Fruit fly (Drosophila melanogaster) whole organism, embryonic: Measurements from ENCODE around the gene Nepl13.

Experiments used
- Adf1 ChIP-seq: fragments of 200-800 bp; sonication (Bioruptor generic); IDR thresholded peaks from 2 replicates; pipeline ENCODE4 v1.3.6; 2022; ENCODE audit warnings: missing biosample characterization, missing genetic modification characterization
- Atf3 ChIP-seq: fragments of 200-800 bp; sonication (Bioruptor generic); optimal IDR thresholded peaks from 3 replicates; lab custom pipeline; 2016; ENCODE audit warnings: missing biosample characterization, missing genetic modification characterization
- CG1024 ChIP-seq: fragments of 200-800 bp; sonication (Bioruptor generic); IDR thresholded peaks from 2 replicates; pipeline ENCODE4 v1.3.6; 2022; ENCODE audit warnings: missing biosample characterization, missing genetic modification characterization
- CG10274 ChIP-seq: fragments of 200-800 bp; sonication (Bioruptor generic); optimal IDR thresholded peaks from 3 replicates; lab custom pipeline; 2017; ENCODE audit warnings: missing biosample characterization, mild to moderate bottlenecking, missing genetic modification characterization
- CG11093 ChIP-seq: fragments of 200-800 bp; sonication (Bioruptor generic); IDR thresholded peaks from 3 replicates; pipeline ENCODE4 v1.3.6; 2022; ENCODE audit warnings: missing biosample characterization, missing genetic modification characterization
- CG11695 ChIP-seq: fragments of 200-800 bp; sonication (Bioruptor generic); IDR thresholded peaks from 3 replicates; pipeline ENCODE4 v1.3.6; 2022; ENCODE audit warnings: missing biosample characterization, missing genetic modification characterization
- CG11723 ChIP-seq: fragments of 200-800 bp; sonication (Bioruptor generic); optimal IDR thresholded peaks from 2 replicates; lab custom pipeline; 2017; ENCODE audit warnings: missing biosample characterization, mild to moderate bottlenecking, missing genetic modification characterization
- CG17568 ChIP-seq: fragments of 200-800 bp; sonication (Bioruptor generic); optimal IDR thresholded peaks from 2 replicates; lab custom pipeline; 2018; ENCODE audit warnings: missing biosample characterization, mild to moderate bottlenecking, missing genetic modification characterization, moderate library complexity
- CG1792 ChIP-seq: fragments of 200-800 bp; sonication (Bioruptor generic); optimal IDR thresholded peaks from 2 replicates; lab custom pipeline; 2016; ENCODE audit warnings: missing biosample characterization, missing genetic modification characterization
- CG31388 ChIP-seq: fragments of 200-800 bp; sonication (Bioruptor generic); optimal IDR thresholded peaks from 2 replicates; lab custom pipeline; 2016; ENCODE audit warnings: missing biosample characterization, missing genetic modification characterization
- CG42726 ChIP-seq: fragments of 200-800 bp; sonication (Bioruptor generic); IDR thresholded peaks from 2 replicates; pipeline ENCODE4 v1.3.6; 2022; ENCODE audit warnings: missing biosample characterization, missing genetic modification characterization; ENCODE audit not compliant: partially characterized antibody
- CG4360 ChIP-seq: fragments of 200-800 bp; sonication (Bioruptor generic); IDR thresholded peaks from 2 replicates; pipeline ENCODE4 v1.3.6; 2022; ENCODE audit warnings: missing biosample characterization, missing genetic modification characterization
- CG6254 ChIP-seq: fragments of 200-800 bp; sonication (Bioruptor generic); optimal IDR thresholded peaks from 3 replicates; lab custom pipeline; 2017; ENCODE audit warnings: mild to moderate bottlenecking, missing biosample characterization, missing genetic modification reagents, missing genetic modification characterization
- CG8924 ChIP-seq: fragments of 200-800 bp; optimal IDR thresholded peaks from 3 replicates; lab custom pipeline; 2019; ENCODE audit warnings: missing biosample characterization, mild to moderate bottlenecking, missing genetic modification characterization, moderate library complexity
- CG8944 ChIP-seq: fragments of 200-800 bp; sonication (Bioruptor generic); optimal IDR thresholded peaks from 3 replicates; lab custom pipeline; 2016; ENCODE audit warnings: missing biosample characterization, missing genetic modification characterization
- CHES-1-like ChIP-seq: fragments of 200-800 bp; sonication (Bioruptor generic); optimal IDR thresholded peaks from 2 replicates; lab custom pipeline; 2016; ENCODE audit warnings: missing biosample characterization, missing genetic modification characterization
- CoRest ChIP-seq: fragments of 200-800 bp; sonication (Bioruptor generic); optimal IDR thresholded peaks from 3 replicates; lab custom pipeline; 2018; ENCODE audit warnings: missing biosample characterization, mild to moderate bottlenecking, missing genetic modification characterization, moderate library complexity
- Dip2 ChIP-seq: fragments of 200-800 bp; sonication (Bioruptor generic); IDR thresholded peaks from 2 replicates; pipeline ENCODE4 v1.3.6; 2022; ENCODE audit warnings: missing biosample characterization, missing genetic modification characterization
- Dll ChIP-seq: fragments of 200-800 bp; sonication (Bioruptor generic); IDR thresholded peaks from 4 replicates; pipeline ENCODE4 v1.3.6; 2022; ENCODE audit warnings: missing biosample characterization, missing genetic modification characterization; ENCODE audit not compliant: partially characterized antibody
- Dp ChIP-seq: fragments of 200-800 bp; sonication (Bioruptor generic); optimal IDR thresholded peaks from 2 replicates; lab custom pipeline; 2018; ENCODE audit warnings: missing biosample characterization, mild to moderate bottlenecking, missing genetic modification characterization, moderate library complexity
- GATAe ChIP-seq: fragments of 200-800 bp; sonication (Bioruptor generic); conservative IDR thresholded peaks from 2 replicates; pipeline ENCODE4 v1.3.6; 2022; ENCODE audit warnings: missing biosample characterization, missing genetic modification characterization
- HLH4C ChIP-seq: fragments of 200-800 bp; sonication (Bioruptor generic); IDR thresholded peaks from 3 replicates; pipeline ENCODE4 v1.3.6; 2022; ENCODE audit warnings: missing biosample characterization, missing genetic modification characterization; ENCODE audit not compliant: partially characterized antibody
- Hmx ChIP-seq: fragments of 200-800 bp; sonication (Bioruptor generic); optimal IDR thresholded peaks from 2 replicates; lab custom pipeline; 2016; ENCODE audit warnings: missing biosample characterization, missing genetic modification characterization
- Kr ChIP-seq: fragments of 200-800 bp; sonication (Bioruptor generic); optimal IDR thresholded peaks from 2 replicates; lab custom pipeline; 2017; ENCODE audit warnings: missing biosample characterization, mild to moderate bottlenecking, missing genetic modification characterization
- Myb ChIP-seq: fragments of 200-800 bp; sonication (Bioruptor generic); optimal IDR thresholded peaks from 2 replicates; lab custom pipeline; 2016; ENCODE audit warnings: missing biosample characterization, missing genetic modification characterization
- Scr ChIP-seq: fragments of 200-800 bp; sonication (Bioruptor generic); IDR thresholded peaks from 2 replicates; pipeline ENCODE4 v1.3.6; 2022; ENCODE audit warnings: missing biosample characterization, missing genetic modification characterization; ENCODE audit not compliant: partially characterized antibody
- Taf1 ChIP-seq: fragments of 200-800 bp; sonication (Bioruptor generic); IDR thresholded peaks from 2 replicates; pipeline ENCODE4 v1.3.6; 2022; ENCODE audit warnings: missing biosample characterization, missing genetic modification characterization
- aop ChIP-seq: fragments of 200-800 bp; sonication (Bioruptor generic); IDR thresholded peaks from 2 replicates; pipeline ENCODE4 v1.3.6; 2022; ENCODE audit warnings: missing biosample characterization, missing genetic modification characterization
- ara ChIP-seq: fragments of 200-800 bp; sonication (Bioruptor generic); IDR thresholded peaks from 2 replicates; pipeline ENCODE4 v1.3.6; 2022; ENCODE audit warnings: missing biosample characterization, missing genetic modification characterization
- ase ChIP-seq: fragments of 200-800 bp; sonication (Bioruptor generic); IDR thresholded peaks from 3 replicates; pipeline ENCODE4 v1.3.6; 2022; ENCODE audit warnings: missing biosample characterization, missing genetic modification characterization
- cg ChIP-seq: fragments of 200-800 bp; sonication (Bioruptor generic); optimal IDR thresholded peaks from 3 replicates; lab custom pipeline; 2019; ENCODE audit warnings: missing biosample characterization, mild to moderate bottlenecking, missing genetic modification characterization, moderate library complexity
- croc ChIP-seq: fragments of 200-800 bp; sonication (Bioruptor generic); conservative IDR thresholded peaks from 3 replicates; pipeline ENCODE4 v1.3.6; 2022; ENCODE audit warnings: missing biosample characterization, missing genetic modification characterization
- cwo ChIP-seq: fragments of 200-800 bp; sonication (Bioruptor generic); optimal IDR thresholded peaks from 3 replicates; lab custom pipeline; 2017; ENCODE audit warnings: missing biosample characterization, missing genetic modification characterization, mild to moderate bottlenecking, moderate library complexity, missing genetic modification reagents
- esg ChIP-seq: fragments of 200-800 bp; sonication (Bioruptor generic); conservative IDR thresholded peaks from 2 replicates; pipeline ENCODE4 v1.3.6; 2022; ENCODE audit warnings: missing biosample characterization, missing genetic modification characterization
- h ChIP-seq: fragments of >200 bp; optimal IDR thresholded peaks from 2 replicates; lab custom pipeline; 2017
- insv ChIP-seq, 2 experiments: fragments of 200-800 bp; sonication (Bioruptor generic); optimal IDR thresholded peaks; 3 replicates each; lab custom pipeline; 2016 to 2018; ENCODE audit warnings: missing biosample characterization in 2 of 2, missing genetic modification characterization in 2 of 2
- nom ChIP-seq: fragments of 200-800 bp; sonication (Bioruptor generic); optimal IDR thresholded peaks from 2 replicates; lab custom pipeline; 2017; ENCODE audit warnings: missing biosample characterization, missing genetic modification characterization, mild to moderate bottlenecking, moderate library complexity, missing genetic modification reagents
- prd ChIP-seq, 3 experiments: fragments of >200 bp in 2 of 3; fragments of 200-800 bp in 1 of 3; sonication (Bioruptor generic) in 1 of 3; optimal IDR thresholded peaks in 2 of 3; IDR thresholded peaks in 1 of 3; 2 replicates in 2 of 3; 3 replicates in 1 of 3; pipeline versions ENCODE4 v1.3.6 to Lab custom; 2017 to 2022; ENCODE audit warnings: missing biosample characterization in 1 of 3, missing genetic modification characterization in 1 of 3
- sens-2 ChIP-seq: fragments of 200-800 bp; sonication (Bioruptor generic); IDR thresholded peaks from 2 replicates; pipeline ENCODE4 v1.3.6; 2022; ENCODE audit warnings: missing biosample characterization, missing genetic modification characterization
- sisA ChIP-seq: fragments of 200-800 bp; sonication (Bioruptor generic); IDR thresholded peaks from 2 replicates; pipeline ENCODE4 v1.3.6; 2022; ENCODE audit warnings: missing biosample characterization, missing genetic modification characterization
- slou ChIP-seq: fragments of 200-800 bp; sonication (Bioruptor generic); optimal IDR thresholded peaks from 3 replicates; lab custom pipeline; 2016; ENCODE audit warnings: missing biosample characterization, missing genetic modification characterization
- sna ChIP-seq: fragments of 200-800 bp; sonication (Bioruptor generic); IDR thresholded peaks from 2 replicates; pipeline ENCODE4 v1.3.6; 2022; ENCODE audit warnings: missing biosample characterization, missing genetic modification characterization; ENCODE audit not compliant: partially characterized antibody
- tgo ChIP-seq: fragments of 200-800 bp; sonication (Bioruptor generic); IDR thresholded peaks from 3 replicates; pipeline ENCODE4 v1.3.6; 2022; ENCODE audit warnings: missing biosample characterization, missing genetic modification characterization
- unpg ChIP-seq: fragments of 200-800 bp; sonication (Bioruptor generic); optimal IDR thresholded peaks from 3 replicates; lab custom pipeline; 2018; ENCODE audit warnings: missing biosample characterization, mild to moderate bottlenecking, missing genetic modification characterization, moderate library complexity
- vfl ChIP-seq: fragments of 200-800 bp; sonication (Bioruptor generic); optimal IDR thresholded peaks from 2 replicates; lab custom pipeline; 2016; ENCODE audit warnings: missing biosample characterization, missing genetic modification characterization
- wdn ChIP-seq: fragments of 200-800 bp; sonication (Bioruptor generic); IDR thresholded peaks from 2 replicates; pipeline ENCODE4 v1.3.6; 2022; ENCODE audit warnings: missing biosample characterization, missing genetic modification characterization
- wor ChIP-seq: fragments of 200-800 bp; sonication (Bioruptor generic); IDR thresholded peaks from 2 replicates; pipeline ENCODE4 v1.3.6; 2022; ENCODE audit warnings: missing biosample characterization, missing genetic modification characterization
- yki ChIP-seq: fragments of >200 bp; optimal IDR thresholded peaks from 3 replicates; lab custom pipeline; 2018

Nepl13 gene

DNA sequence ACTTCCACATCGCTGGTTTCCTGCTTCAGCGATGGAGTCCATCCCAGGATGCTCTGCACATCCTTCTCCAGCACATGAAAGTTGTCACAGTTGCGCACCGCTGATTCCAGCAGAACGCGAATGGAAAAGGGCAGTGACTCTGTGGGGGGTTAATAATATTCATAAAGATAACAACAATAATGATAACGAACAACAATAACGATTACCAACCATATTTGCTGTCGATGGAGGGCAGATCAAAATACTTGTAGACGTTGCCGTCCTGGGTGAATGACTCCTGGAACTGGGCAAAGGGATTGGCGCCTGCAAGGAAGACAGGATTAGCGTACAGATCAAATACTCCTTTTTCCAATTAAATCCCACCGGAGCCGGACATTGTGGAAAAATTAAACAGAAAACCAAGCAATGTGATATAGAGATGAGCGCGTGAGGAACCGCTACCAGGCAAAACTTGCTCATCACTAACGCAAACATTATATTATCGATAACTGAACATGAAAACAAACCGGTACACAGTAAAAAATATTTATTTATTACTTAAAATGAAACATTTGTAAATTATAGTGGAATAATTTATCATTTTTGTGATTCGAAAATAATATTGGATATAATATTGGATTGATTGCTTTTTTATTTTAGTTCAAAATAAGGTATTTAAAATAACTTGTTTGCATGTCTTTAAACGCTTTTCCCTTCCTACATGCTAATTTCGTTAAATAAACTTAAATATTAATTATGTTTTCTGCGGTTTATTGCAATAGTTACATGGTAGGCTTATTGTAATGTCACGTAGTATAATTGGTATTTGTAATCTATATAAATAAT is 36.5 kb downstream of the Nepl13 start, which contains the start of gene Irp-1A:
Gene Irp-1A, minus strand, starts transcription at position 439 of the 825 bp plus-strand sequence.
- TF ChIP-seq cwo (GFP tag; lab: Kevin White, UChicago) (peak; percentile 60), CG11093 (no peak), esg (GFP tag; lab: Robert Waterston, UW) (peak; percentile 47; the same call in 1 of the 2 replicates), wor (peak; percentile 48), CG11723 (GFP tag; lab: Kevin White, UChicago) (no peak), unpg (GFP tag; lab: Kevin White, UChicago) (peak; percentile 85), aop (GFP tag; lab: Robert Waterston, UW) (no peak), GATAe (GFP tag; lab: Robert Waterston, UW) (peak; percentile 35; the same call in 1 of the 2 replicates), Myb (GFP tag; lab: Kevin White, UChicago) (peak; percentile 41), CG4360 (GFP tag; lab: Robert Waterston, UW) (peak; percentile 5; the same call in 1 of the 2 replicates), Scr (GFP tag; lab: Robert Waterston, UW) (peak; percentile 90), croc (0 out of 3 replicates have a peak, but pooled peaks have one; percentile 39), CG8944 (GFP tag; lab: Kevin White, UChicago) (no peak), yki (no peak), h (lab: Kevin White, UChicago) (no peak), Hmx (GFP tag; lab: Kevin White, UChicago) (peak; percentile 7), HLH4C (GFP tag; lab: Robert Waterston, UW) (peak; percentile 77), CoRest (tag; lab: Kevin White, UChicago) (peak; percentile 83), Kr (GFP tag; lab: Kevin White, UChicago) (no peak), wdn (peak; percentile 74), insv (GFP tag; optimal IDR thresholded peaks at IDR 0.05; lab: Kevin White, UChicago) (peak in 1 of 2 experiments; percentile 6), CG1024 (GFP tag; lab: Robert Waterston, UW) (peak; percentile 38; the same call in 1 of the 2 replicates), slou (GFP tag; lab: Kevin White, UChicago) (peak; percentile 54), sens-2 (no peak), prd (optimal IDR thresholded peaks at IDR 0.05; lab: Kevin White, UChicago) (no peak), prd (GFP tag; IDR thresholded peaks at IDR 0.05; lab: Robert Waterston, UW) (peak; percentile 71), Dip2 (no peak), cg (GFP tag; lab: Kevin White, UChicago) (no peak), Taf1 (0 out of 2 replicates have a peak, but pooled peaks have one; percentile 26), Adf1 (GFP tag; lab: Robert Waterston, UW) (peak; percentile 45; the same call in 1 of the 2 replicates), sisA (GFP tag; lab: Robert Waterston, UW) (peak; percentile 24; the same call in 1 of the 2 replicates), CG1792 (GFP tag; lab: Kevin White, UChicago) (peak; percentile 18), tgo (GFP tag; lab: Robert Waterston, UW) (peak; percentile 78), Dp (GFP tag; lab: Kevin White, UChicago) (peak; percentile 37), vfl (GFP tag; lab: Kevin White, UChicago) (peak; percentile 23), CG10274 (GFP tag; lab: Kevin White, UChicago) (no peak), CG6254 (no peak), CG11695 (GFP tag; lab: Robert Waterston, UW) (peak; percentile 81), sna (GFP tag; lab: Robert Waterston, UW) (peak; percentile 78), CG42726 (GFP tag; lab: Robert Waterston, UW) (peak; percentile 22; the same call in 1 of the 2 replicates), CG17568 (GFP tag; lab: Kevin White, UChicago) (no peak), Dll (GFP tag; lab: Robert Waterston, UW) (peak; percentile 87), CG8924 (peak; percentile 88), ara (GFP tag; lab: Robert Waterston, UW) (no peak; the same call in 1 of the 2 replicates), nom (GFP tag; lab: Kevin White, UChicago) (peak; percentile 35), Atf3 (no peak), ase (GFP tag; lab: Robert Waterston, UW) (peak; percentile 59; the same call in 2 of the 3 replicates), CHES-1-like (GFP tag; lab: Kevin White, UChicago) (peak; percentile 58), CG31388 (GFP tag; lab: Kevin White, UChicago) (peak; percentile 31)
